Worm (Caenorhabditis elegans) whole organism, early embryonic: ENCODE data around the gene nkat-3.

Experiments
- B0310.2 ChIP-seq: sonication (generic microtip); optimal IDR thresholded peaks from 2 replicates; lab custom pipeline; 2016; ENCODE audit warnings: mild to moderate bottlenecking, missing genetic modification characterization, missing compliant biosample characterization
- F13C5.2 ChIP-seq: sonication (generic microtip); optimal IDR thresholded peaks from 2 replicates; lab custom pipeline; 2017; ENCODE audit warnings: mild to moderate bottlenecking, missing genetic modification characterization, inconsistent platforms, missing compliant biosample characterization
- aly-1 ChIP-seq: sonication (generic microtip); optimal IDR thresholded peaks from 2 replicates; lab custom pipeline; 2016; ENCODE audit warnings: missing genetic modification characterization, missing compliant biosample characterization
- ama-1 ChIP-seq: fragments of 150-350 bp; optimal IDR thresholded peaks from 2 replicates; lab custom pipeline; 2014
- ceh-13 ChIP-seq: fragments of 200-800 bp; sonication (Bioruptor generic); optimal IDR thresholded peaks from 2 replicates; lab custom pipeline; 2018; ENCODE audit warnings: mild to moderate bottlenecking, missing genetic modification characterization, missing compliant biosample characterization
- ceh-36 ChIP-seq: sonication (generic microtip); optimal IDR thresholded peaks from 2 replicates; lab custom pipeline; 2016; ENCODE audit warnings: missing genetic modification characterization, inconsistent platforms, missing compliant biosample characterization
- ets-7 ChIP-seq: sonication (generic microtip); optimal IDR thresholded peaks from 2 replicates; lab custom pipeline; 2016; ENCODE audit warnings: missing genotype, missing genetic modification characterization, missing compliant biosample characterization
- flt-1 ChIP-seq: fragments of 200-800 bp; sonication (Bioruptor generic); IDR thresholded peaks from 2 replicates; pipeline ENCODE4 v1.3.6; 2022; ENCODE audit warnings: missing genetic modification characterization, missing compliant biosample characterization
- hmbx-1 ChIP-seq: sonication (generic microtip); optimal IDR thresholded peaks from 2 replicates; lab custom pipeline; 2016; ENCODE audit warnings: mild to moderate bottlenecking, missing genetic modification characterization, missing compliant biosample characterization
- hmg-4 ChIP-seq: fragments of 200-800 bp; sonication (Bioruptor generic); optimal IDR thresholded peaks from 2 replicates; lab custom pipeline; 2018; ENCODE audit warnings: mild to moderate bottlenecking, missing genetic modification characterization, missing compliant biosample characterization
- hnd-1 ChIP-seq: sonication (generic microtip); optimal IDR thresholded peaks from 2 replicates; lab custom pipeline; 2016; ENCODE audit warnings: missing genetic modification characterization, missing compliant biosample characterization
- pes-1 ChIP-seq: fragments of 200-800 bp; sonication (Bioruptor generic); IDR thresholded peaks from 2 replicates; pipeline ENCODE4 v1.3.6; 2022; ENCODE audit warnings: missing genetic modification reagents, missing genetic modification characterization, missing compliant biosample characterization
- scrt-1 ChIP-seq: fragments of 200-800 bp; sonication (Bioruptor generic); IDR thresholded peaks from 2 replicates; pipeline ENCODE4 v1.3.6; 2022; ENCODE audit warnings: missing genetic modification characterization, missing compliant biosample characterization
- sea-1 ChIP-seq: fragments of 200-800 bp; sonication (Bioruptor generic); conservative IDR thresholded peaks from 2 replicates; pipeline ENCODE4 v1.3.6; 2022; ENCODE audit warnings: missing genetic modification characterization, missing compliant biosample characterization
- tbx-11 ChIP-seq: fragments of 200-800 bp; sonication (Bioruptor generic); IDR thresholded peaks from 2 replicates; pipeline ENCODE4 v1.3.6; 2022; ENCODE audit warnings: missing genetic modification characterization, missing compliant biosample characterization
- tbx-37 ChIP-seq: fragments of 200-800 bp; sonication (Bioruptor generic); conservative IDR thresholded peaks from 2 replicates; pipeline ENCODE4 v1.3.6; 2022; ENCODE audit warnings: missing genetic modification reagents, missing genetic modification characterization, missing compliant biosample characterization
- tra-4 ChIP-seq: sonication (generic microtip); optimal IDR thresholded peaks from 2 replicates; lab custom pipeline; 2017; ENCODE audit warnings: missing genetic modification characterization, missing compliant biosample characterization

nkat-3 gene

ce11 chrX:15478717-15479116, 37.2 kb downstream of the nkat-3 start, which contains the start of gene gcy-36:
Gene gcy-36, plus strand, starts transcription at chrX:15479017.
- TF ChIP-seq sea-1 (GFP tag; lab: Robert Waterston, UW): no peak

- TF ChIP-seq F13C5.2 (no peak), aly-1 (tag; lab: Kevin White, UChicago) (no peak), pes-1 (no peak), tbx-11 (no peak), ceh-36 (tag; lab: Kevin White, UChicago) (no peak), flt-1 (GFP tag; lab: Robert Waterston, UW) (no peak), tra-4 (no peak), ama-1 (lab: Kevin White, UChicago) (no peak), hmbx-1 (tag; lab: Kevin White, UChicago) (no peak), hnd-1 (tag; lab: Kevin White, UChicago) (no peak), hmg-4 (GFP tag; lab: Kevin White, UChicago) (no peak), B0310.2 (tag; lab: Kevin White, UChicago) (no peak), ceh-13 (GFP tag; lab: Kevin White, UChicago) (no peak), sea-1 (GFP tag; lab: Robert Waterston, UW) (no peak), ets-7 (tag; lab: Kevin White, UChicago) (no peak), tbx-37 (GFP tag; lab: Robert Waterston, UW) (no peak), scrt-1 (GFP tag; lab: Robert Waterston, UW) (no peak)
Observed at ce11 chrX:15485262-15485661, 43.7 kb downstream of the nkat-3 start.

- no peak for TF ChIP-seq flt-1 (GFP tag; lab: Robert Waterston, UW)
Observed at ce11 chrX:15487162-15487561, 45.6 kb downstream of the nkat-3 start.

- TF ChIP-seq hmbx-1 (tag; lab: Kevin White, UChicago) (no peak), tbx-11 (no peak), F13C5.2 (no peak), sea-1 (GFP tag; lab: Robert Waterston, UW) (no peak), scrt-1 (GFP tag; lab: Robert Waterston, UW) (no peak), ama-1 (lab: Kevin White, UChicago) (no peak), aly-1 (tag; lab: Kevin White, UChicago) (no peak), tbx-37 (GFP tag; lab: Robert Waterston, UW) (no peak), hmg-4 (GFP tag; lab: Kevin White, UChicago) (no peak), ceh-13 (GFP tag; lab: Kevin White, UChicago) (no peak), flt-1 (GFP tag; lab: Robert Waterston, UW) (no peak), B0310.2 (tag; lab: Kevin White, UChicago) (no peak), tra-4 (no peak), ceh-36 (tag; lab: Kevin White, UChicago) (no peak), ets-7 (tag; lab: Kevin White, UChicago) (no peak)
Observed at ce11 chrX:15487806-15488205, 46.3 kb downstream of the nkat-3 start, which contains the start of gene H13N06.2. Gene H13N06.2, plus strand, starts transcription at chrX:15488106.

- TF ChIP-seq hnd-1 (tag; lab: Kevin White, UChicago) (no peak), hmg-4 (GFP tag; lab: Kevin White, UChicago) (no peak), hmbx-1 (tag; lab: Kevin White, UChicago) (no peak), aly-1 (tag; lab: Kevin White, UChicago) (no peak), B0310.2 (tag; lab: Kevin White, UChicago) (no peak), tbx-37 (GFP tag; lab: Robert Waterston, UW) (no peak), F13C5.2 (no peak), tra-4 (no peak), flt-1 (GFP tag; lab: Robert Waterston, UW) (no peak), ama-1 (lab: Kevin White, UChicago) (no peak)
Observed at ce11 chrX:15491110-15491509, 49.6 kb downstream of the nkat-3 start.

ce11 chrX:15492759-15493158, 51.2 kb downstream of the nkat-3 start:
- no peak for TF ChIP-seq aly-1 (tag; lab: Kevin White, UChicago)
- TF ChIP-seq hmg-4 (GFP tag; lab: Kevin White, UChicago): peak; percentile 57
- peak; percentile 62; the same call in 1 of the 2 replicates for TF ChIP-seq tbx-37 (GFP tag; lab: Robert Waterston, UW)
- TF ChIP-seq ets-7 (tag; lab: Kevin White, UChicago): no peak
- TF ChIP-seq flt-1 (GFP tag; lab: Robert Waterston, UW): no peak; the same call in 1 of the 2 replicates
- peak; percentile 77 for TF ChIP-seq F13C5.2
- no peak for TF ChIP-seq tra-4
- peak; percentile 3 for TF ChIP-seq B0310.2 (tag; lab: Kevin White, UChicago)
- peak; percentile 53; the same call in 1 of the 2 replicates for TF ChIP-seq sea-1 (GFP tag; lab: Robert Waterston, UW)
- TF ChIP-seq tbx-11: peak; percentile 66; the same call in 1 of the 2 replicates
- no peak for TF ChIP-seq hnd-1 (tag; lab: Kevin White, UChicago)
- no peak; the same call in 1 of the 2 replicates for TF ChIP-seq pes-1
- 0 out of 2 replicates have a peak, but pooled peaks have one; percentile 22 for TF ChIP-seq scrt-1 (GFP tag; lab: Robert Waterston, UW)
